Worm (Caenorhabditis elegans) whole organism, L1 larva: ENCODE results near the gene pcs-1.

Source experiments
- C04F5.9 ChIP-seq: sonication (generic microtip); optimal IDR thresholded peaks from 2 replicates; lab custom pipeline; 2016; ENCODE audit warnings: missing genetic modification characterization, missing compliant biosample characterization
- C16A3.4 ChIP-seq: fragments of 150-350 bp; optimal IDR thresholded peaks from 2 replicates; lab custom pipeline; 2014; ENCODE audit warnings: missing biosample characterization, missing genetic modification characterization
- aly-2 ChIP-seq: fragments of 150-350 bp; optimal IDR thresholded peaks from 2 replicates; lab custom pipeline; 2014; ENCODE audit warnings: missing biosample characterization, missing genetic modification characterization
- ceh-8 ChIP-seq: fragments of 200-800 bp; sonication (Bioruptor generic); optimal IDR thresholded peaks from 2 replicates; lab custom pipeline; 2018; ENCODE audit warnings: mild to moderate bottlenecking, missing genetic modification characterization, moderate library complexity, missing compliant biosample characterization
- ceh-82 ChIP-seq, 3 experiments: fragments of 150-350 bp in 1 of 3; sonication (generic microtip) in 2 of 3; optimal IDR thresholded peaks; 2 replicates each; lab custom pipeline; 2014 to 2017; ENCODE audit warnings: missing biosample characterization in 3 of 3, missing genetic modification characterization in 3 of 3
- ceh-90 ChIP-seq: sonication (generic microtip); optimal IDR thresholded peaks from 2 replicates; lab custom pipeline; 2016; ENCODE audit warnings: missing genetic modification characterization, missing compliant biosample characterization
- dsc-1 ChIP-seq: sonication (generic microtip); optimal IDR thresholded peaks from 2 replicates; lab custom pipeline; 2016; ENCODE audit warnings: mild to moderate bottlenecking, missing genetic modification characterization, missing compliant biosample characterization
- efl-1 ChIP-seq, 4 experiments: fragments of 150-350 bp; optimal IDR thresholded peaks in 3 of 4; peaks in 1 of 4; 1 replicate in 1 of 4; 2 replicates in 3 of 4; lab custom pipeline; 2014; ENCODE audit warnings: missing biosample characterization in 2 of 4, missing genetic modification characterization in 2 of 4, missing genetic modification reagents in 2 of 4
- efl-3 ChIP-seq: fragments of 200-800 bp; sonication (Bioruptor generic); optimal IDR thresholded peaks from 2 replicates; lab custom pipeline; 2018; ENCODE audit warnings: mild to moderate bottlenecking, missing genetic modification characterization, missing compliant biosample characterization
- egl-27 ChIP-seq, 2 experiments: fragments of 150-350 bp in 1 of 2; sonication (generic microtip); optimal IDR thresholded peaks; 3 replicates each; lab custom pipeline; 2017 to 2018; ENCODE audit warnings: missing biosample characterization in 2 of 2, missing genetic modification characterization in 2 of 2, missing genetic modification reagents in 2 of 2
- elt-2 ChIP-seq: sonication (generic microtip); optimal IDR thresholded peaks from 2 replicates; lab custom pipeline; 2016; ENCODE audit warnings: missing genetic modification characterization, mild to moderate bottlenecking, inconsistent platforms, missing compliant biosample characterization, missing genetic modification reagents
- ets-5 ChIP-seq: fragments of 200-800 bp; sonication (Bioruptor generic); IDR thresholded peaks from 2 replicates; pipeline ENCODE4 v1.3.6; 2022; ENCODE audit warnings: missing genetic modification characterization, missing compliant biosample characterization
- fkh-10 ChIP-seq: sonication (generic microtip); optimal IDR thresholded peaks from 2 replicates; lab custom pipeline; 2017; ENCODE audit warnings: missing biosample characterization, missing genetic modification reagents, missing genetic modification characterization
- fkh-8 ChIP-seq: sonication (generic microtip); optimal IDR thresholded peaks from 2 replicates; lab custom pipeline; 2016; ENCODE audit warnings: mild to moderate bottlenecking, missing genetic modification characterization, missing compliant biosample characterization
- grh-1 ChIP-seq: fragments of 200-800 bp; sonication (Bioruptor generic); IDR thresholded peaks from 2 replicates; pipeline ENCODE4 v1.3.6; 2022; ENCODE audit warnings: missing genetic modification reagents, missing genetic modification characterization, missing compliant biosample characterization
- hpl-2 ChIP-seq: fragments of 150-350 bp; optimal IDR thresholded peaks from 2 replicates; lab custom pipeline; 2014; ENCODE audit warnings: missing biosample characterization, missing genetic modification reagents, missing genetic modification characterization
- irx-1 ChIP-seq: sonication (generic microtip); optimal IDR thresholded peaks from 2 replicates; lab custom pipeline; 2016; ENCODE audit warnings: missing genetic modification characterization, missing compliant biosample characterization
- isw-1 ChIP-seq: fragments of 200-800 bp; sonication (Bioruptor generic); IDR thresholded peaks from 2 replicates; pipeline ENCODE4 v1.3.6; 2022; ENCODE audit warnings: missing genetic modification characterization, missing compliant biosample characterization
- lin-14 ChIP-seq: fragments of 200-800 bp; sonication (Bioruptor generic); optimal IDR thresholded peaks from 2 replicates; lab custom pipeline; 2018; ENCODE audit warnings: mild to moderate bottlenecking, missing genetic modification characterization, moderate library complexity, missing compliant biosample characterization
- lin-35 ChIP-seq, 2 experiments: fragments of 150-350 bp; optimal IDR thresholded peaks; 2 replicates each; lab custom pipeline; 2014; ENCODE audit warnings: missing biosample characterization in 2 of 2, missing genetic modification characterization in 2 of 2, missing genetic modification reagents in 2 of 2
- lsy-2 ChIP-seq, 2 experiments: fragments of 150-350 bp; optimal IDR thresholded peaks; 2 replicates each; lab custom pipeline; 2014; ENCODE audit warnings: missing biosample characterization in 2 of 2, missing genetic modification characterization in 2 of 2
- mef-2 ChIP-seq: fragments of 150-350 bp; optimal IDR thresholded peaks from 2 replicates; lab custom pipeline; 2014; ENCODE audit warnings: missing biosample characterization, missing genetic modification characterization
- nhr-11 ChIP-seq: fragments of 150-350 bp; optimal IDR thresholded peaks from 2 replicates; lab custom pipeline; 2014; ENCODE audit warnings: missing biosample characterization, missing genetic modification characterization
- nhr-20 ChIP-seq: sonication (generic microtip); optimal IDR thresholded peaks from 2 replicates; lab custom pipeline; 2016; ENCODE audit warnings: mild to moderate bottlenecking, missing genetic modification characterization, missing compliant biosample characterization
- nhr-47 ChIP-seq: sonication (generic microtip); optimal IDR thresholded peaks from 2 replicates; lab custom pipeline; 2016; ENCODE audit warnings: mild to moderate bottlenecking, missing genetic modification characterization, moderate library complexity, missing compliant biosample characterization
- nhr-71 ChIP-seq: sonication (generic microtip); optimal IDR thresholded peaks from 2 replicates; lab custom pipeline; 2016; ENCODE audit warnings: mild to moderate bottlenecking, missing genetic modification characterization, moderate library complexity, missing compliant biosample characterization
- nhr-77 ChIP-seq: fragments of 150-350 bp; optimal IDR thresholded peaks from 2 replicates; lab custom pipeline; 2014; ENCODE audit warnings: missing biosample characterization, missing genetic modification characterization
- nhr-84 ChIP-seq: sonication (generic microtip); optimal IDR thresholded peaks from 2 replicates; lab custom pipeline; 2017; ENCODE audit warnings: missing biosample characterization, missing genetic modification characterization
- nhr-90 ChIP-seq: sonication (generic microtip); optimal IDR thresholded peaks from 2 replicates; lab custom pipeline; 2016; ENCODE audit warnings: mild to moderate bottlenecking, missing genetic modification characterization, missing compliant biosample characterization; ENCODE audit not compliant: poor library complexity
- pax-3 ChIP-seq: fragments of 200-800 bp; sonication (Bioruptor generic); optimal IDR thresholded peaks from 2 replicates; lab custom pipeline; 2018; ENCODE audit warnings: mild to moderate bottlenecking, missing genetic modification characterization, moderate library complexity, missing compliant biosample characterization
- pqm-1 ChIP-seq: sonication (generic microtip); optimal IDR thresholded peaks from 3 replicates; lab custom pipeline; 2017; ENCODE audit warnings: missing biosample characterization, missing genetic modification characterization
- rnt-1 ChIP-seq: sonication (generic microtip); optimal IDR thresholded peaks from 2 replicates; lab custom pipeline; 2016; ENCODE audit warnings: mild to moderate bottlenecking, missing genetic modification characterization, moderate library complexity, missing compliant biosample characterization
- snpc-4 ChIP-seq: fragments of 150-350 bp; optimal IDR thresholded peaks from 2 replicates; lab custom pipeline; 2014; ENCODE audit warnings: missing biosample characterization, missing genetic modification characterization
- snu-23 ChIP-seq: sonication (generic microtip); optimal IDR thresholded peaks from 2 replicates; lab custom pipeline; 2016; ENCODE audit warnings: missing genetic modification characterization, missing compliant biosample characterization
- sox-4 ChIP-seq: sonication (generic microtip); optimal IDR thresholded peaks from 2 replicates; lab custom pipeline; 2016; ENCODE audit warnings: missing genetic modification characterization, missing compliant biosample characterization
- sptf-1 ChIP-seq: fragments of 150-350 bp; optimal IDR thresholded peaks from 2 replicates; lab custom pipeline; 2014; ENCODE audit warnings: missing biosample characterization, missing genetic modification characterization
- swsn-7 ChIP-seq: sonication (generic microtip); optimal IDR thresholded peaks from 2 replicates; lab custom pipeline; 2016; ENCODE audit warnings: missing genetic modification characterization, missing compliant biosample characterization
- tbx-2 ChIP-seq: sonication (generic microtip); optimal IDR thresholded peaks from 2 replicates; lab custom pipeline; 2016; ENCODE audit warnings: missing genetic modification characterization, missing compliant biosample characterization
- tlp-1 ChIP-seq: fragments of 150-350 bp; optimal IDR thresholded peaks from 2 replicates; lab custom pipeline; 2014; ENCODE audit warnings: missing biosample characterization, missing genetic modification characterization
- unc-130 ChIP-seq: fragments of 150-350 bp; optimal IDR thresholded peaks from 2 replicates; lab custom pipeline; 2017; ENCODE audit warnings: missing biosample characterization, missing genetic modification characterization, inconsistent platforms
- unc-86 ChIP-seq: sonication (generic microtip); optimal IDR thresholded peaks from 2 replicates; lab custom pipeline; 2016; ENCODE audit warnings: missing genetic modification characterization, missing compliant biosample characterization
- unc-98 ChIP-seq: fragments of 200-800 bp; sonication (Bioruptor generic); IDR thresholded peaks from 2 replicates; pipeline ENCODE4 v1.3.6; 2022; ENCODE audit warnings: missing genetic modification characterization, missing compliant biosample characterization
- ztf-4 ChIP-seq: fragments of 150-350 bp; optimal IDR thresholded peaks from 2 replicates; lab custom pipeline; 2014; ENCODE audit warnings: missing biosample characterization, missing genetic modification characterization

The pcs-1 gene

ce11 chrII:11611462-11611861, 33.9 kb upstream of the pcs-1 start (continued):
- TF ChIP-seq ets-5 (GFP tag; lab: Robert Waterston, UW) (no peak), tbx-2 (tag; lab: Kevin White, UChicago) (no peak), nhr-77 (tag; lab: Kevin White, UChicago) (no peak), dsc-1 (tag; lab: Kevin White, UChicago) (no peak), irx-1 (no peak), nhr-47 (no peak), tlp-1 (tag; lab: Kevin White, UChicago) (peak; percentile 55), C16A3.4 (tag; lab: Kevin White, UChicago) (no peak)

- TF ChIP-seq nhr-20 (no peak), swsn-7 (tag; lab: Kevin White, UChicago) (no peak), lin-14 (GFP tag; lab: Kevin White, UChicago) (peak; percentile 0), ceh-8 (GFP tag; lab: Kevin White, UChicago) (no peak), elt-2 (peak; percentile 74), efl-3 (GFP tag; lab: Kevin White, UChicago) (no peak), ceh-90 (tag; lab: Kevin White, UChicago) (no peak), lin-35 (GFP tag; optimal IDR thresholded peaks at IDR 0.05; lab: Kevin White, UChicago) (peak in 1 of 2 experiments; percentile 2), grh-1 (GFP tag; lab: Robert Waterston, UW) (no peak), snpc-4 (no peak), ceh-82 (tag; optimal IDR thresholded peaks at IDR 0.05; lab: Kevin White, UChicago) (no peak), snu-23 (GFP tag; lab: Kevin White, UChicago) (no peak), fkh-10 (GFP tag; lab: Kevin White, UChicago) (no peak), unc-130 (tag; lab: Kevin White, UChicago) (no peak), C04F5.9 (no peak), nhr-84 (tag; lab: Kevin White, UChicago) (no peak), efl-1 (optimal IDR thresholded peaks at IDR 0.05; lab: Kevin White, UChicago) (no peak), efl-1 (GFP tag; optimal IDR thresholded peaks at IDR 0.05 in 1 of 2; lab: Kevin White, UChicago) (peak in 1 of 2 experiments; percentile 64), pax-3 (no peak)
Observed at ce11 chrII:11604613-11605012, 27.1 kb upstream of the pcs-1 start.

- no peak for TF ChIP-seq egl-27 (tag; optimal IDR thresholded peaks at IDR 0.05; lab: Kevin White, UChicago)
- TF ChIP-seq rnt-1 (tag; lab: Kevin White, UChicago) = peak; percentile 51
- TF ChIP-seq unc-86 = no peak
- TF ChIP-seq lsy-2 (tag; optimal IDR thresholded peaks at IDR 0.05; lab: Kevin White, UChicago) = peak in 1 of 2 experiments; percentile 1
- no peak for TF ChIP-seq pqm-1 (tag; lab: Kevin White, UChicago)
- peak; percentile 84 for TF ChIP-seq lin-14 (GFP tag; lab: Kevin White, UChicago)
- TF ChIP-seq aly-2 (tag; lab: Kevin White, UChicago) = no peak
- no peak for TF ChIP-seq grh-1 (GFP tag; lab: Robert Waterston, UW)
- no peak for TF ChIP-seq sox-4 (tag; lab: Kevin White, UChicago)
- TF ChIP-seq mef-2 (tag; lab: Kevin White, UChicago) = no peak
- no peak for TF ChIP-seq hpl-2 (GFP tag; lab: Kevin White, UChicago)
- no peak for TF ChIP-seq swsn-7 (tag; lab: Kevin White, UChicago)
- TF ChIP-seq fkh-8 = no peak
- TF ChIP-seq ceh-8 (GFP tag; lab: Kevin White, UChicago) = no peak
- no peak for TF ChIP-seq isw-1 (GFP tag; lab: Robert Waterston, UW)
- peak in 1 of 2 experiments; percentile 19 for TF ChIP-seq efl-1 (optimal IDR thresholded peaks at IDR 0.05; lab: Kevin White, UChicago)
- peak in 1 of 2 experiments; percentile 57 for TF ChIP-seq efl-1 (GFP tag; optimal IDR thresholded peaks at IDR 0.05 in 1 of 2; lab: Kevin White, UChicago)
- no peak for TF ChIP-seq sptf-1 (tag; lab: Kevin White, UChicago)
- TF ChIP-seq ztf-4 (tag; lab: Kevin White, UChicago) = no peak
- peak; percentile 62 for TF ChIP-seq dsc-1 (tag; lab: Kevin White, UChicago)
- no peak for TF ChIP-seq ets-5 (GFP tag; lab: Robert Waterston, UW)
- no peak for TF ChIP-seq unc-98 (GFP tag; lab: Robert Waterston, UW)
- TF ChIP-seq nhr-90 (tag; lab: Kevin White, UChicago) = no peak
- TF ChIP-seq fkh-10 (GFP tag; lab: Kevin White, UChicago) = no peak
- no peak for TF ChIP-seq nhr-11
- TF ChIP-seq nhr-20 = no peak
- TF ChIP-seq nhr-71 (tag; lab: Kevin White, UChicago) = peak; percentile 18
Observed at ce11 chrII:11602387-11602960, 24.9 kb upstream of the pcs-1 start.
